Worm (Caenorhabditis elegans): ENCODE data around the gene T09F5.2.

DNA sequence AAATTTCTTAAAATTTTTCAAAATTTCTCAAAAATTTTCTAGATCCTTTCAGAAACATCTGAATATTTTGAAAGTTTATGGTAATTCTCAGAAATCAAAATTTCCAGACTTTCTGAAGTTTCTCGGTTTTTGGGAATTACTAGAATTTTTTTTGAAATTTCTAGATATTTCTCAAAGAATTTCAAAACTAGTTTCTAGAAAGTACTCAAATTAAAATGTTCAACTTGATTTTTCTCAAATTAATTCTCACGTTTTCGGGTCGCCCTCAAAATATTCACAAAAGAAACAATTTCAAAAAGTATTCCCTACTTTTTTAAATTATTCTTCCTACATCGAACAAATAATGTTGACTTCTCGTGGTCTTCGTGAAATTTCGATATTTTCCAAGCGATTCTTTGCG, 29.0 kb downstream of the T09F5.2 start, which contains the start of gene T09F5.10:
- TF ChIP-seq ama-1 (optimal IDR thresholded peaks at IDR 0.05): no peak
- TF ChIP-seq gmeb-2 (tag; optimal IDR thresholded peaks at IDR 0.05): no peak
- TF ChIP-seq T23F11.4 (GFP tag; optimal IDR thresholded peaks at IDR 0.05): no peak
- TF ChIP-seq lim-6 (tag; optimal IDR thresholded peaks at IDR 0.05): no peak
- TF ChIP-seq C08G9.2 (tag; optimal IDR thresholded peaks at IDR 0.05): no peak
- no peak for TF ChIP-seq tbx-2 (tag; optimal IDR thresholded peaks at IDR 0.05)
- no peak for TF ChIP-seq ets-4 (tag; optimal IDR thresholded peaks at IDR 0.05)
- no peak for TF ChIP-seq unc-55 (GFP tag; optimal IDR thresholded peaks at IDR 0.05)
- TF ChIP-seq rnt-1 (tag; optimal IDR thresholded peaks at IDR 0.05): no peak
- TF ChIP-seq nfya-1 (tag; optimal IDR thresholded peaks at IDR 0.05): no peak
- TF ChIP-seq F13H6.1 (tag; optimal IDR thresholded peaks at IDR 0.05): no peak
- no peak for TF ChIP-seq mec-3 (tag; optimal IDR thresholded peaks at IDR 0.05; ENCODE audit: borderline replicate concordance)

Data from whole organism, late embryonic.